Worm (Caenorhabditis elegans) whole organism, early embryonic: Measurements from ENCODE around the gene txdc-17.

Source experiments
- F13C5.2 ChIP-seq: sonication (generic microtip); optimal IDR thresholded peaks from 2 replicates; lab custom pipeline; 2017; ENCODE audit warnings: mild to moderate bottlenecking, missing genetic modification characterization, inconsistent platforms, missing compliant biosample characterization
- aly-1 ChIP-seq: sonication (generic microtip); optimal IDR thresholded peaks from 2 replicates; lab custom pipeline; 2016; ENCODE audit warnings: missing genetic modification characterization, missing compliant biosample characterization
- ama-1 ChIP-seq: fragments of 150-350 bp; optimal IDR thresholded peaks from 2 replicates; lab custom pipeline; 2014
- ceh-13 ChIP-seq: fragments of 200-800 bp; sonication (Bioruptor generic); optimal IDR thresholded peaks from 2 replicates; lab custom pipeline; 2018; ENCODE audit warnings: mild to moderate bottlenecking, missing genetic modification characterization, missing compliant biosample characterization
- ets-7 ChIP-seq: sonication (generic microtip); optimal IDR thresholded peaks from 2 replicates; lab custom pipeline; 2016; ENCODE audit warnings: missing genotype, missing genetic modification characterization, missing compliant biosample characterization
- scrt-1 ChIP-seq: fragments of 200-800 bp; sonication (Bioruptor generic); IDR thresholded peaks from 2 replicates; pipeline ENCODE4 v1.3.6; 2022; ENCODE audit warnings: missing genetic modification characterization, missing compliant biosample characterization
- sea-1 ChIP-seq: fragments of 200-800 bp; sonication (Bioruptor generic); conservative IDR thresholded peaks from 2 replicates; pipeline ENCODE4 v1.3.6; 2022; ENCODE audit warnings: missing genetic modification characterization, missing compliant biosample characterization
- tbx-37 ChIP-seq: fragments of 200-800 bp; sonication (Bioruptor generic); conservative IDR thresholded peaks from 2 replicates; pipeline ENCODE4 v1.3.6; 2022; ENCODE audit warnings: missing genetic modification reagents, missing genetic modification characterization, missing compliant biosample characterization

ce11 chrIII:2864669-2865068, 30.2 kb downstream of the txdc-17 start:
- TF ChIP-seq ets-7 (tag; lab: Kevin White, UChicago), result no peak
- TF ChIP-seq ama-1 (lab: Kevin White, UChicago), result no peak
- TF ChIP-seq sea-1, result no peak
- TF ChIP-seq ceh-13 (GFP tag; lab: Kevin White, UChicago), result no peak
- TF ChIP-seq tbx-37 (GFP tag; lab: Robert Waterston, UW), result no peak
- TF ChIP-seq F13C5.2 (tag; lab: Kevin White, UChicago), result no peak
- no peak for TF ChIP-seq scrt-1
- no peak for TF ChIP-seq aly-1 (tag; lab: Kevin White, UChicago)
